Worm (Caenorhabditis elegans) whole organism, young adult: ENCODE results near the gene nos-3.

Experiments
- B0019.2 ChIP-seq: fragments of 200-800 bp; sonication (Bioruptor generic); conservative IDR thresholded peaks from 2 replicates; pipeline ENCODE4 v1.3.6; 2022; ENCODE audit warnings: missing genetic modification reagents, missing genetic modification characterization, missing compliant biosample characterization
- B0336.3 ChIP-seq: fragments of 200-800 bp; sonication (Bioruptor generic); IDR thresholded peaks from 2 replicates; pipeline ENCODE4 v1.3.6; 2022; ENCODE audit warnings: missing genetic modification characterization, missing compliant biosample characterization
- F23B12.7 ChIP-seq: sonication (generic microtip); optimal IDR thresholded peaks from 2 replicates; lab custom pipeline; 2017; ENCODE audit warnings: missing genetic modification characterization, mild to moderate bottlenecking, missing compliant biosample characterization, antibody characterized with exemption, moderate library complexity; ENCODE audit not compliant: insufficient read depth
- F33H1.4 ChIP-seq: fragments of 200-800 bp; sonication (Bioruptor generic); IDR thresholded peaks from 2 replicates; pipeline ENCODE4 v1.3.6; 2022; ENCODE audit warnings: missing genetic modification reagents, missing genetic modification characterization, missing compliant biosample characterization
- F49E8.2 ChIP-seq: sonication (generic microtip); optimal IDR thresholded peaks from 3 replicates; lab custom pipeline; 2017; ENCODE audit warnings: missing genetic modification characterization, mild to moderate bottlenecking, missing compliant biosample characterization, antibody characterized with exemption, moderate library complexity; ENCODE audit not compliant: insufficient read depth
- F57C9.4 ChIP-seq: sonication (generic microtip); optimal IDR thresholded peaks from 2 replicates; lab custom pipeline; 2017; ENCODE audit warnings: mild to moderate bottlenecking, missing genetic modification characterization, missing compliant biosample characterization
- K12H6.12 ChIP-seq: fragments of 200-800 bp; sonication (Bioruptor generic); optimal IDR thresholded peaks from 2 replicates; lab custom pipeline; 2018; ENCODE audit warnings: mild to moderate bottlenecking, missing genetic modification characterization, missing compliant biosample characterization
- Y53G8AR.9 ChIP-seq: fragments of 200-800 bp; sonication (Bioruptor generic); conservative IDR thresholded peaks from 2 replicates; pipeline ENCODE4 v1.3.6; 2022; ENCODE audit warnings: missing genetic modification reagents, missing genetic modification characterization, missing compliant biosample characterization
- Y67H2A.10 ChIP-seq: fragments of 200-800 bp; sonication (Bioruptor generic); conservative IDR thresholded peaks from 2 replicates; pipeline ENCODE4 v1.3.6; 2022; ENCODE audit warnings: missing genetic modification reagents, missing genetic modification characterization, missing compliant biosample characterization
- Y79H2A.3 ChIP-seq: fragments of 200-800 bp; sonication (Bioruptor generic); conservative IDR thresholded peaks from 2 replicates; pipeline ENCODE4 v1.3.6; 2022; ENCODE audit warnings: missing genetic modification reagents, missing genetic modification characterization, missing compliant biosample characterization
- akir-1 ChIP-seq: fragments of 200-800 bp; sonication (Bioruptor generic); optimal IDR thresholded peaks from 2 replicates; lab custom pipeline; 2018; ENCODE audit warnings: mild to moderate bottlenecking, missing genetic modification characterization, moderate library complexity, missing compliant biosample characterization
- aptf-2 ChIP-seq: fragments of 200-800 bp; sonication (Bioruptor generic); conservative IDR thresholded peaks from 2 replicates; pipeline ENCODE4 v1.3.6; 2022; ENCODE audit warnings: missing genetic modification reagents, missing genetic modification characterization, missing compliant biosample characterization
- aptf-3 ChIP-seq: fragments of 200-800 bp; sonication (Bioruptor generic); IDR thresholded peaks from 2 replicates; pipeline ENCODE4 v1.3.6; 2022; ENCODE audit warnings: missing genetic modification characterization, missing compliant biosample characterization
- attf-3 ChIP-seq: fragments of 200-800 bp; sonication (Bioruptor generic); conservative IDR thresholded peaks from 2 replicates; pipeline ENCODE4 v1.3.6; 2022; ENCODE audit warnings: missing genetic modification reagents, missing genetic modification characterization, missing compliant biosample characterization
- ccch-3 ChIP-seq: fragments of 200-800 bp; sonication (Bioruptor generic); optimal IDR thresholded peaks from 2 replicates; lab custom pipeline; 2018; ENCODE audit warnings: mild to moderate bottlenecking, missing genetic modification characterization, missing compliant biosample characterization
- ceh-27 ChIP-seq: fragments of 200-800 bp; sonication (Bioruptor generic); optimal IDR thresholded peaks from 2 replicates; lab custom pipeline; 2018; ENCODE audit warnings: mild to moderate bottlenecking, missing genetic modification characterization, moderate library complexity, missing compliant biosample characterization
- ceh-91 ChIP-seq: fragments of 200-800 bp; sonication (Bioruptor generic); IDR thresholded peaks from 2 replicates; pipeline ENCODE4 v1.3.6; 2022; ENCODE audit warnings: missing genetic modification reagents, missing genetic modification characterization, missing compliant biosample characterization
- dpff-1 ChIP-seq: sonication (generic microtip); optimal IDR thresholded peaks from 2 replicates; lab custom pipeline; 2017; ENCODE audit warnings: mild to moderate bottlenecking, missing genetic modification characterization, missing compliant biosample characterization
- efl-1 ChIP-seq: fragments of 150-350 bp; optimal IDR thresholded peaks from 2 replicates; lab custom pipeline; 2014; ENCODE audit warnings: missing biosample characterization, missing genetic modification reagents, missing genetic modification characterization
- egl-18 ChIP-seq: fragments of 200-800 bp; sonication (Bioruptor generic); IDR thresholded peaks from 2 replicates; pipeline ENCODE4 v1.3.6; 2022; ENCODE audit warnings: missing genetic modification reagents, missing genetic modification characterization, missing compliant biosample characterization
- gei-17 ChIP-seq: fragments of 200-800 bp; sonication (Bioruptor generic); optimal IDR thresholded peaks from 2 replicates; lab custom pipeline; 2018; ENCODE audit warnings: mild to moderate bottlenecking, missing genetic modification characterization, missing compliant biosample characterization
- hlh-26 ChIP-seq: fragments of 200-800 bp; sonication (Bioruptor generic); conservative IDR thresholded peaks from 2 replicates; pipeline ENCODE4 v1.3.6; 2022; ENCODE audit warnings: missing genetic modification reagents, missing genetic modification characterization, missing compliant biosample characterization
- lag-1 ChIP-seq: fragments of 200-800 bp; sonication (Bioruptor generic); IDR thresholded peaks from 2 replicates; pipeline ENCODE4 v1.3.6; 2022; ENCODE audit warnings: missing genetic modification reagents, missing genetic modification characterization, missing compliant biosample characterization
- lin-40 ChIP-seq: sonication (generic microtip); optimal IDR thresholded peaks from 2 replicates; lab custom pipeline; 2016; ENCODE audit warnings: missing genetic modification characterization, mild to moderate bottlenecking, missing compliant biosample characterization, missing genotype, missing genetic modification reagents
- lin-54 ChIP-seq: fragments of 200-800 bp; sonication (Bioruptor generic); optimal IDR thresholded peaks from 2 replicates; lab custom pipeline; 2018; ENCODE audit warnings: mild to moderate bottlenecking, missing genetic modification characterization, missing compliant biosample characterization
- lir-1 ChIP-seq: fragments of 200-800 bp; sonication (Bioruptor generic); conservative IDR thresholded peaks from 2 replicates; pipeline ENCODE4 v1.3.6; 2022; ENCODE audit warnings: missing genetic modification reagents, missing genetic modification characterization, missing compliant biosample characterization
- lsl-1 ChIP-seq: fragments of 200-800 bp; sonication (Bioruptor generic); optimal IDR thresholded peaks from 2 replicates; lab custom pipeline; 2018; ENCODE audit warnings: mild to moderate bottlenecking, missing genetic modification characterization, moderate library complexity, missing compliant biosample characterization
- madf-10 ChIP-seq: sonication (generic microtip); optimal IDR thresholded peaks from 2 replicates; lab custom pipeline; 2016; ENCODE audit warnings: mild to moderate bottlenecking, missing genetic modification characterization, missing compliant biosample characterization
- madf-6 ChIP-seq: fragments of 200-800 bp; sonication (Bioruptor generic); IDR thresholded peaks from 2 replicates; pipeline ENCODE4 v1.3.6; 2022; ENCODE audit warnings: missing genetic modification reagents, missing genetic modification characterization, missing compliant biosample characterization
- madf-8 ChIP-seq: fragments of 200-800 bp; sonication (Bioruptor generic); conservative IDR thresholded peaks from 2 replicates; pipeline ENCODE4 v1.3.6; 2022; ENCODE audit warnings: missing genetic modification reagents, missing genetic modification characterization, missing compliant biosample characterization
- mel-28 ChIP-seq: sonication (generic microtip); optimal IDR thresholded peaks from 2 replicates; lab custom pipeline; 2016; ENCODE audit warnings: borderline replicate concordance, mild to moderate bottlenecking, missing genetic modification characterization, missing compliant biosample characterization
- mes-4 ChIP-seq: sonication (generic microtip); optimal IDR thresholded peaks from 2 replicates; lab custom pipeline; 2016; ENCODE audit warnings: missing genotype, missing genetic modification characterization, missing compliant biosample characterization
- nfya-2 ChIP-seq: fragments of 200-800 bp; sonication (Bioruptor generic); IDR thresholded peaks from 2 replicates; pipeline ENCODE4 v1.3.6; 2022; ENCODE audit warnings: missing genetic modification reagents, missing genetic modification characterization, missing compliant biosample characterization
- nhr-80 ChIP-seq: sonication (generic microtip); optimal IDR thresholded peaks from 2 replicates; lab custom pipeline; 2016; ENCODE audit warnings: missing genetic modification characterization, missing compliant biosample characterization
- nhr-90 ChIP-seq: sonication (generic microtip); optimal IDR thresholded peaks from 2 replicates; lab custom pipeline; 2016; ENCODE audit warnings: missing genotype, mild to moderate bottlenecking, missing genetic modification characterization, missing compliant biosample characterization
- sptf-2 ChIP-seq: fragments of 200-800 bp; sonication (Bioruptor generic); optimal IDR thresholded peaks from 2 replicates; lab custom pipeline; 2018; ENCODE audit warnings: mild to moderate bottlenecking, missing genetic modification characterization, missing compliant biosample characterization
- unc-130 ChIP-seq: sonication (generic microtip); optimal IDR thresholded peaks from 2 replicates; lab custom pipeline; 2016; ENCODE audit warnings: missing genetic modification reagents, missing genetic modification characterization, missing compliant biosample characterization
- unc-62 ChIP-seq: fragments of 150-350 bp; optimal IDR thresholded peaks from 2 replicates; lab custom pipeline; 2014; ENCODE audit warnings: missing biosample characterization, missing genetic modification reagents, missing genetic modification characterization
- xnd-1 ChIP-seq: sonication (generic microtip); optimal IDR thresholded peaks from 2 replicates; lab custom pipeline; 2016; ENCODE audit warnings: missing genotype, missing genetic modification reagents, missing genetic modification characterization, missing compliant biosample characterization
- ztf-18 ChIP-seq: sonication (generic microtip); optimal IDR thresholded peaks from 2 replicates; lab custom pipeline; 2016; ENCODE audit warnings: missing genotype, mild to moderate bottlenecking, missing genetic modification characterization, missing compliant biosample characterization
- ztf-25 ChIP-seq: fragments of 200-800 bp; sonication (Bioruptor generic); IDR thresholded peaks from 2 replicates; pipeline ENCODE4 v1.3.6; 2022; ENCODE audit warnings: missing genetic modification reagents, missing genetic modification characterization, missing compliant biosample characterization
- ztf-28 ChIP-seq: fragments of 200-800 bp; sonication (Bioruptor generic); IDR thresholded peaks from 2 replicates; pipeline ENCODE4 v1.3.6; 2022; ENCODE audit warnings: missing genetic modification reagents, missing genetic modification characterization, missing compliant biosample characterization
- ztf-6 ChIP-seq: fragments of 200-800 bp; sonication (Bioruptor generic); IDR thresholded peaks from 2 replicates; pipeline ENCODE4 v1.3.6; 2022; ENCODE audit warnings: missing genetic modification reagents, missing genetic modification characterization, missing compliant biosample characterization

nos-3 gene

ce11 chrII:9724464-9724863, 21.7 kb upstream of the nos-3 start, which contains the start of gene cutl-2:
TSS of gene cutl-2 (minus strand) at chrII:9724673.
- TF ChIP-seq mes-4 (tag; lab: Kevin White, UChicago) (no peak), ztf-28 (no peak), aptf-2 (GFP tag; lab: Robert Waterston, UW) (no peak), B0019.2 (no peak), attf-3 (GFP tag; lab: Robert Waterston, UW) (no peak), nhr-90 (tag; lab: Kevin White, UChicago) (no peak), madf-8 (GFP tag; lab: Robert Waterston, UW) (no peak), nhr-80 (tag; lab: Kevin White, UChicago) (no peak), K12H6.12 (tag; lab: Kevin White, UChicago) (no peak), akir-1 (GFP tag; lab: Kevin White, UChicago) (no peak), ccch-3 (no peak), egl-18 (GFP tag; lab: Robert Waterston, UW) (no peak), madf-6 (GFP tag; lab: Robert Waterston, UW) (no peak), xnd-1 (tag; lab: Kevin White, UChicago) (no peak), F57C9.4 (tag; lab: Kevin White, UChicago) (no peak), lir-1 (GFP tag; lab: Robert Waterston, UW) (no peak), ztf-6 (GFP tag; lab: Robert Waterston, UW) (no peak)

DNA sequence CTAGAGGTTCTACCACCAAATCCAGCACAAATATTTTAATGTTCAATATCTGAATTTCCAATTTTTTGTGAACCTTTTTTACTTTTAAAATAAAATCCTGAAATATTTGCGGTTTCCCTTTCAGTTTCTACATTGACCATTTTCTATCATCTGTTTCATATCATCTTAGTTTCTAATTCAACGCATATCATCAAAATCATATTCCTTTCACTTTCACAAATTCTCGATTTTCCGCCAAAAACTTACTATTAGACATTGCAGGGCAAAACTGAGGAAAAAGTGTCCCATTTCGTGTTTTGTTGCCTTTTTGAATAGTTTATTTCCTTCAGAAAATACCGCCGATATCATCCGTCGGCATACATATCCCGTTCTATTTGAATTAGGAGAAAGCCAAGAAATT, 21.1 kb upstream of the nos-3 start:
- TF ChIP-seq lsl-1 (GFP tag; lab: Kevin White, UChicago) (no peak), gei-17 (GFP tag; lab: Kevin White, UChicago) (no peak), Y67H2A.10 (GFP tag; lab: Robert Waterston, UW) (no peak), madf-10 (tag; lab: Kevin White, UChicago) (no peak), Y53G8AR.9 (no peak), hlh-26 (GFP tag; lab: Robert Waterston, UW) (no peak), lag-1 (no peak)

ce11 chrII:9727192-9727699, 18.9 kb upstream of the nos-3 start:
- TF ChIP-seq efl-1 (GFP tag; lab: Kevin White, UChicago) = no peak
- no peak for TF ChIP-seq F57C9.4 (tag; lab: Kevin White, UChicago)
- no peak for TF ChIP-seq nfya-2 (GFP tag; lab: Robert Waterston, UW)
- TF ChIP-seq sptf-2 (GFP tag; lab: Kevin White, UChicago) = no peak
- TF ChIP-seq ztf-6 (GFP tag; lab: Robert Waterston, UW) = no peak
- no peak for TF ChIP-seq akir-1 (GFP tag; lab: Kevin White, UChicago)
- TF ChIP-seq F49E8.2 = no peak
- TF ChIP-seq ztf-25 (GFP tag; lab: Robert Waterston, UW) = no peak
- no peak for TF ChIP-seq xnd-1 (tag; lab: Kevin White, UChicago)
- TF ChIP-seq aptf-3 (GFP tag; lab: Robert Waterston, UW) = no peak
- no peak for TF ChIP-seq F23B12.7 (tag; lab: Kevin White, UChicago)

DNA sequence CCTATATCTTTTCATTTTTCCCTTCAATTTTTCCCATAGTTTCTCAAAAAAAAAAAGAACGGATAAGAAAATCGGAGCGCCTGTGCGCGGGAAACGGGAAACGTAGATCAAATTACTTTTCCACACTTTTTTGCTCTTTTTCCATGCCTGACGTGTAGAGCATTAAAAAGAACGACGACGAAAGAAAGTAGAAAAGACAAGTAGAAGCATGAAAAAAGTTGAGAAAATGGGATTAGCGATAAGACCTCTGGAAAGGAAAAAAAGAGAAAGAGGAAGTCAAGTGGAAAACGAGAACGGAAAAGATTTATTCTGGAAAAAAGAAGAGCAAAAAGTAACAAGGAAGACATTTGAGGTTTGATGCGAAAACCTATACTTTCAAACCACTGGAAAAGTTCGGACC, 17.6 kb upstream of the nos-3 start:
- no peak for TF ChIP-seq lin-40 (tag; lab: Kevin White, UChicago)
- TF ChIP-seq efl-1 (GFP tag; lab: Kevin White, UChicago) = peak; percentile 34

- TF ChIP-seq lin-54 (no peak), B0336.3 (no peak), unc-130 (GFP tag; lab: Kevin White, UChicago) (no peak), unc-62 (GFP tag; lab: Kevin White, UChicago) (no peak), ztf-18 (tag; lab: Kevin White, UChicago) (no peak), ceh-27 (GFP tag; lab: Kevin White, UChicago) (no peak), dpff-1 (no peak), ceh-91 (GFP tag; lab: Robert Waterston, UW) (no peak), F33H1.4 (GFP tag; lab: Robert Waterston, UW) (no peak), sptf-2 (GFP tag; lab: Kevin White, UChicago) (no peak), mel-28 (no peak), F23B12.7 (tag; lab: Kevin White, UChicago) (no peak), Y79H2A.3 (GFP tag; lab: Robert Waterston, UW) (no peak)
Measured at ce11 chrII:9729196-9729595, 16.9 kb upstream of the nos-3 start.
